Worm (Caenorhabditis elegans) whole organism, young adult: Measurements from ENCODE around the gene F16B4.4.
"Not testable (repeated sequence)": the region's sequence is repeated elsewhere in the genome, so short reads cannot be mapped to it uniquely, and the experiment has no call there.

Experiments used
- B0261.1 ChIP-seq: sonication (generic microtip); optimal IDR thresholded peaks from 2 replicates; lab custom pipeline; 2016; ENCODE audit warnings: mild to moderate bottlenecking, missing genetic modification characterization, moderate library complexity, missing compliant biosample characterization
- B0336.3 ChIP-seq: fragments of 200-800 bp; sonication (Bioruptor generic); IDR thresholded peaks from 2 replicates; pipeline ENCODE4 v1.3.6; 2022; ENCODE audit warnings: missing genetic modification characterization, missing compliant biosample characterization
- C17E4.6 ChIP-seq: fragments of 200-800 bp; sonication (Bioruptor generic); IDR thresholded peaks from 2 replicates; pipeline ENCODE4 v1.3.6; 2022; ENCODE audit warnings: missing genetic modification reagents, missing genetic modification characterization, missing compliant biosample characterization
- aptf-3 ChIP-seq: fragments of 200-800 bp; sonication (Bioruptor generic); IDR thresholded peaks from 2 replicates; pipeline ENCODE4 v1.3.6; 2022; ENCODE audit warnings: missing genetic modification characterization, missing compliant biosample characterization
- attf-3 ChIP-seq: fragments of 200-800 bp; sonication (Bioruptor generic); conservative IDR thresholded peaks from 2 replicates; pipeline ENCODE4 v1.3.6; 2022; ENCODE audit warnings: missing genetic modification reagents, missing genetic modification characterization, missing compliant biosample characterization
- attf-6 ChIP-seq: fragments of 200-800 bp; sonication (Bioruptor generic); IDR thresholded peaks from 2 replicates; pipeline ENCODE4 v1.3.6; 2022; ENCODE audit warnings: missing genetic modification reagents, missing genetic modification characterization, missing compliant biosample characterization
- bed-1 ChIP-seq: fragments of 200-800 bp; sonication (Bioruptor generic); IDR thresholded peaks from 2 replicates; pipeline ENCODE4 v1.3.6; 2022; ENCODE audit warnings: missing genetic modification reagents, missing genetic modification characterization, missing compliant biosample characterization
- cebp-2 ChIP-seq: fragments of 200-800 bp; sonication (Bioruptor generic); IDR thresholded peaks from 2 replicates; pipeline ENCODE4 v1.3.6; 2022; ENCODE audit warnings: missing genetic modification characterization, missing compliant biosample characterization
- ceh-40 ChIP-seq: fragments of 200-800 bp; sonication (Bioruptor generic); IDR thresholded peaks from 2 replicates; pipeline ENCODE4 v1.3.6; 2022; ENCODE audit warnings: missing genetic modification characterization, missing compliant biosample characterization
- ceh-58 ChIP-seq: fragments of 200-800 bp; sonication (Bioruptor generic); IDR thresholded peaks from 2 replicates; pipeline ENCODE4 v1.3.6; 2022; ENCODE audit warnings: missing genetic modification characterization, missing compliant biosample characterization
- die-1 ChIP-seq: sonication (generic microtip); optimal IDR thresholded peaks from 2 replicates; lab custom pipeline; 2016; ENCODE audit warnings: missing genotype, mild to moderate bottlenecking, missing genetic modification characterization, missing compliant biosample characterization
- egl-44 ChIP-seq: fragments of 200-800 bp; sonication (Bioruptor generic); IDR thresholded peaks from 2 replicates; pipeline ENCODE4 v1.3.6; 2022; ENCODE audit warnings: missing genetic modification reagents, missing genetic modification characterization, missing compliant biosample characterization
- ekl-4 ChIP-seq: fragments of 200-800 bp; sonication (Bioruptor generic); IDR thresholded peaks from 2 replicates; pipeline ENCODE4 v1.3.6; 2022; ENCODE audit warnings: missing genetic modification reagents, missing genetic modification characterization, missing compliant biosample characterization
- him-1 ChIP-seq: sonication (generic microtip); optimal IDR thresholded peaks from 2 replicates; lab custom pipeline; 2016; ENCODE audit warnings: missing genotype, missing genetic modification reagents, missing genetic modification characterization, missing compliant biosample characterization
- hlh-26 ChIP-seq: fragments of 200-800 bp; sonication (Bioruptor generic); conservative IDR thresholded peaks from 2 replicates; pipeline ENCODE4 v1.3.6; 2022; ENCODE audit warnings: missing genetic modification reagents, missing genetic modification characterization, missing compliant biosample characterization
- hmg-20 ChIP-seq: fragments of 200-800 bp; sonication (Bioruptor generic); IDR thresholded peaks from 2 replicates; pipeline ENCODE4 v1.3.6; 2022; ENCODE audit warnings: missing genetic modification reagents, missing genetic modification characterization, missing compliant biosample characterization
- madf-10 ChIP-seq: sonication (generic microtip); optimal IDR thresholded peaks from 2 replicates; lab custom pipeline; 2016; ENCODE audit warnings: mild to moderate bottlenecking, missing genetic modification characterization, missing compliant biosample characterization
- mel-28 ChIP-seq: sonication (generic microtip); optimal IDR thresholded peaks from 2 replicates; lab custom pipeline; 2016; ENCODE audit warnings: borderline replicate concordance, mild to moderate bottlenecking, missing genetic modification characterization, missing compliant biosample characterization
- nfya-2 ChIP-seq: fragments of 200-800 bp; sonication (Bioruptor generic); IDR thresholded peaks from 2 replicates; pipeline ENCODE4 v1.3.6; 2022; ENCODE audit warnings: missing genetic modification reagents, missing genetic modification characterization, missing compliant biosample characterization
- nhr-120 ChIP-seq: fragments of 200-800 bp; sonication (Bioruptor generic); IDR thresholded peaks from 2 replicates; pipeline ENCODE4 v1.3.6; 2022; ENCODE audit warnings: missing genetic modification characterization, missing compliant biosample characterization
- nhr-179 ChIP-seq: sonication (generic microtip); optimal IDR thresholded peaks from 2 replicates; lab custom pipeline; 2016; ENCODE audit warnings: mild to moderate bottlenecking, missing genetic modification characterization, missing compliant biosample characterization
- nhr-90 ChIP-seq: sonication (generic microtip); optimal IDR thresholded peaks from 2 replicates; lab custom pipeline; 2016; ENCODE audit warnings: missing genotype, mild to moderate bottlenecking, missing genetic modification characterization, missing compliant biosample characterization
- pbrm-1 ChIP-seq: fragments of 200-800 bp; sonication (Bioruptor generic); IDR thresholded peaks from 2 replicates; pipeline ENCODE4 v1.3.6; 2022; ENCODE audit warnings: missing genetic modification reagents, missing genetic modification characterization, missing compliant biosample characterization
- pha-4 ChIP-seq: fragments of 150-350 bp; sonication (generic microtip); optimal IDR thresholded peaks from 2 replicates; lab custom pipeline; 2014; ENCODE audit warnings: missing biosample characterization, missing genetic modification reagents, missing genetic modification characterization
- rcor-1 ChIP-seq: fragments of 200-800 bp; sonication (Bioruptor generic); IDR thresholded peaks from 2 replicates; pipeline ENCODE4 v1.3.6; 2022; ENCODE audit warnings: missing genetic modification reagents, missing genetic modification characterization, missing compliant biosample characterization
- rpc-1 ChIP-seq, 2 experiments: fragments of 150-350 bp in 1 of 2; sonication (generic microtip) in 1 of 2; optimal IDR thresholded peaks; 2 replicates each; lab custom pipeline; 2014 to 2018; ENCODE audit warnings: missing biosample characterization in 1 of 2, missing genetic modification characterization in 1 of 2, missing genetic modification reagents in 1 of 2, missing genotype in 1 of 2
- sdz-38 ChIP-seq: sonication (generic microtip); optimal IDR thresholded peaks from 2 replicates; lab custom pipeline; 2016; ENCODE audit warnings: missing genotype, missing genetic modification characterization, missing compliant biosample characterization
- tbp1 ChIP-seq: fragments of 200-800 bp; sonication (Bioruptor generic); optimal IDR thresholded peaks from 2 replicates; lab custom pipeline; 2018; ENCODE audit warnings: mild to moderate bottlenecking, missing genetic modification characterization, missing compliant biosample characterization
- tlf-1 ChIP-seq: fragments of 200-800 bp; sonication (Bioruptor generic); optimal IDR thresholded peaks from 2 replicates; lab custom pipeline; 2018; ENCODE audit warnings: mild to moderate bottlenecking, missing genetic modification characterization, missing compliant biosample characterization
- xnd-1 ChIP-seq: sonication (generic microtip); optimal IDR thresholded peaks from 2 replicates; lab custom pipeline; 2016; ENCODE audit warnings: missing genotype, missing genetic modification reagents, missing genetic modification characterization, missing compliant biosample characterization
- ztf-3 ChIP-seq: fragments of 200-800 bp; sonication (Bioruptor generic); optimal IDR thresholded peaks from 2 replicates; lab custom pipeline; 2018; ENCODE audit warnings: mild to moderate bottlenecking, missing genetic modification characterization, missing compliant biosample characterization
- ztf-6 ChIP-seq: fragments of 200-800 bp; sonication (Bioruptor generic); IDR thresholded peaks from 2 replicates; pipeline ENCODE4 v1.3.6; 2022; ENCODE audit warnings: missing genetic modification reagents, missing genetic modification characterization, missing compliant biosample characterization

F16B4.4 gene

DNA sequence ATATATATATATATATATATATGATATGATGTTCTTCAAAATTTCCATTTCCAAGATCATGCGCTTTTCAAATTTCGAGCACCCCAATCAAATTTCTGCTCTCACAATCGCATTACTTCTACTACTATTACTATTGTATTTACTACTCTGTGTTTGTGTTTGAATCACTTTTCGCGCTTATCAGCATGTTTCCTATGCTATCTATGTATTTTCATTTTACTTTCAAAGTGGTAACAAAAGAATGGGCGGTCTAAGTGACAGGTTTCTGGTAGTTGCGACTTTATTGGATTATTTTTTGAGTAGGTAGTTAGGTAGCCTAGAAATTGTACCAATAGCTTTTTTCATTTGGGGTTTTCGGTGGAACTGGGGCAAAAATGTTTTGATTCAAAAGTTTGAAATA is 35.7 kb upstream of the F16B4.4 start:
- TF ChIP-seq tbp1 (GFP tag; lab: Kevin White, UChicago) = no peak
- TF ChIP-seq cebp-2 (GFP tag; lab: Robert Waterston, UW) = no peak
- TF ChIP-seq pbrm-1 (GFP tag; lab: Robert Waterston, UW) = no peak
- TF ChIP-seq madf-10 (tag; lab: Kevin White, UChicago) = no peak
- TF ChIP-seq pha-4 (tag; lab: Kevin White, UChicago) = no peak
- no peak for TF ChIP-seq C17E4.6
- TF ChIP-seq nfya-2 (GFP tag; lab: Robert Waterston, UW) = no peak
- TF ChIP-seq ekl-4 (GFP tag; lab: Robert Waterston, UW) = no peak
- TF ChIP-seq B0336.3 = no peak
- TF ChIP-seq bed-1 (GFP tag; lab: Robert Waterston, UW) = no peak
- TF ChIP-seq xnd-1 (tag; lab: Kevin White, UChicago) = no peak
- no peak for TF ChIP-seq ztf-3 (GFP tag; lab: Kevin White, UChicago)
- TF ChIP-seq attf-6 (GFP tag; lab: Robert Waterston, UW) = no peak
- TF ChIP-seq ztf-6 (GFP tag; lab: Robert Waterston, UW) = no peak
- no peak for TF ChIP-seq him-1 (tag; lab: Kevin White, UChicago)
- no peak for TF ChIP-seq tlf-1 (GFP tag; lab: Kevin White, UChicago)
- TF ChIP-seq die-1 (tag; lab: Kevin White, UChicago) = no peak
- TF ChIP-seq nhr-90 (tag; lab: Kevin White, UChicago) = no peak
- TF ChIP-seq nhr-179 (tag; lab: Kevin White, UChicago) = no peak
- TF ChIP-seq sdz-38 (tag; lab: Kevin White, UChicago) = no peak

DNA sequence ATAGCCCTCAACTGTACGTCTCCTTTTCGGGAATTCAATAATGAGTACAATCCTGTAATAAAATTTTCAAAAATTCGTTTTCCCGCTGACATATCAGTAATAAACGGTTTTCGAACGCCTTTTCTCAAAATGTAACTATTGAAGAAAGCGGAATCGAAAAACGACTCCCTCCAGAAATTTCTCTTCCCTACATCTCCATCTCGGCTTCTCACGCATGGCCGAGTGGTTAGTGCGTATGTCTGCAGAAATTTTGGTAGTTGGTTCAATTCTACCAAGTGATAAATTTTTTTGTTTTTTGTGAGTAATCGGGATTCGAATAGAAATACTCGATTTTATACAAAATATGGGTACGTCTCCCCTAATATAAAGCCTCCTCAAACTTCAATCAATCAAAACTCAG is 32.6 kb upstream of the F16B4.4 start:
- not testable (repeated sequence) for TF ChIP-seq rpc-1 (optimal IDR thresholded peaks at IDR 0.05; lab: Kevin White, UChicago)
- peak; percentile 49 for TF ChIP-seq rpc-1 (tag; optimal IDR thresholded peaks at IDR 0.05; lab: Kevin White, UChicago)
- 0 out of 2 replicates have a peak, but pooled peaks have one; percentile 37 for TF ChIP-seq C17E4.6
- peak; percentile 85 for TF ChIP-seq egl-44
- TF ChIP-seq nhr-120 = 0 out of 2 replicates have a peak, but pooled peaks have one; percentile 85
- TF ChIP-seq rcor-1 (GFP tag; lab: Robert Waterston, UW) = peak; percentile 67; the same call in 1 of the 2 replicates
- TF ChIP-seq pbrm-1 (GFP tag; lab: Robert Waterston, UW) = peak; percentile 36; the same call in 1 of the 2 replicates
- peak; percentile 41; the same call in 1 of the 2 replicates for TF ChIP-seq attf-6 (GFP tag; lab: Robert Waterston, UW)
- TF ChIP-seq cebp-2 (GFP tag; lab: Robert Waterston, UW) = peak; percentile 80; the same call in 1 of the 2 replicates
- TF ChIP-seq B0261.1 (tag; lab: Kevin White, UChicago) = peak; percentile 57
- TF ChIP-seq tbp1 (GFP tag; lab: Kevin White, UChicago) = peak; percentile 83
- TF ChIP-seq hmg-20 (GFP tag; lab: Robert Waterston, UW) = peak; percentile 59; the same call in 1 of the 2 replicates
- 0 out of 2 replicates have a peak, but pooled peaks have one; percentile 14 for TF ChIP-seq aptf-3 (GFP tag; lab: Robert Waterston, UW)
- 0 out of 2 replicates have a peak, but pooled peaks have one; percentile 50 for TF ChIP-seq ceh-40

DNA sequence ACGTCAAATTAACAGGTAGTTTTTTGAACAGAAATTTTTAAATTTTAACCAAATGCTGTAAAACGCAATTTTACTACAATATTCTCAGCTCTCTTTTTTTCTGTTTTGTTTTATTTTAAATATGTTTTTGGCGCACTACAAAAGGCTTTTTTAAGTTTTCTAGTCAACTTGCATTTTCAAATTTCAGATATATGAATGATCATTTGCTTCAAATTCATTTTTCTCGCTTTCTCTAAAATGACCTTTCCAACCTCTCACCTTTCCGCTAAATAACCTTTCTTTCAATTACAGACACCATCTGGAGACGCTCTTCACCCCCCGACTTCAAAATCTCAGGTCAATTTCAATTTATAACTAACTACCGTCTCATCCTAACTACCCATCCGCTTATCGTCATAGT is 27.0 kb upstream of the F16B4.4 start, which contains the start of gene cdc-25.2:
Gene cdc-25.2 (plus strand): TSS at position 301 of the 400 bp plus-strand sequence.
- TF ChIP-seq nhr-120 (no peak), attf-3 (GFP tag; lab: Robert Waterston, UW) (no peak), hlh-26 (no peak)

DNA sequence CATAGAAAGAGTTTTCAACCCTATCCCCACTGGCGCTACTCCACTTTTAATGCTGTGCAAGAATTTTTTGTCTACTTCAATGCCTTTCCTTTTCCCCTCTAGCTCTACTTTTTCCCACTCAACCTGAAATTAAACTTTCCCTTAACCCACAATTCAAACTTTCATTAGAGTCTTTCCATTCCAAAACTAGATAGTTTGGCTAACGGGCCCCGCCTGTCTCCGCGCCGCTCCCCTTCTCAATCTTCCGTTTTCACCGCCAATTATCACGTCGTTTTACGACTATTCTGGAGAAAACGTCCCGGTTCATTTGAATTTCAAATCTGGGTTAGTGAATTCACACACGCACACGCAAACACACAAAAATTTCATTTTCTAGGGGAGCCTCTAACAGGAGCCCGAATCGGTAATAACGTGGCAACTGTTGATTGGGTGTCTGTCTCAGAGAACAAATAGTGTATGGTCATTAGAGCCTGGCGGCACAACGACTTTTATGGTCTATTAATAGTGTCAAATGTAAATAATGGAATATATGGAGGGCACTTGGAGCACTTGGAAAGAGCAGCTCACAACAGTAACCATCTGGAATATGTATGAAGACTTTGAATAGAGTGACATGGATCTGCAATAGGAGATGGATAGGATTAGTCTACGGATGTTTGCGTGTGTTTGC is 23.9 kb upstream of the F16B4.4 start:
- TF ChIP-seq ceh-58 (GFP tag; lab: Robert Waterston, UW) (no peak), mel-28 (no peak)
